Worm (Caenorhabditis elegans): Measurements from ENCODE around the gene F32D8.1.

DNA sequence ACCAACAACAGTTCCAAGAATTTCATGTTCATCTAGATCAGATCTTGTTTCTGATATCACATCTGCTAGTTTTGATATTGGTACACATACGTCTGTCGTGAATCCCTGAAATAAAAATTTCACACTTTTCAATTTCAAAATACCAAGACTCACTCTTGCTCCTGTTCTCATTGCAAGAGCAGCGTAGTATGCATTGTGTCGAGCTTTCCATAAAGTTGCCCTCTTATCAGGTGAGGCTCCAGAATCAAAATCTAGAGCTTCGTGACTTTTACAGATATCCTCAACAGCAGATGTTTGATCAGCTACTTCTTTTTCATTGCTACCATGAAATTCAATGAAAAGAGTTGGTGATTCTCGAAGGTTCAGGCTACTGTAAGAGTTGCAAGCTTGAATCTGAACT lies 8.4 kb downstream of the F32D8.1 start, which contains the start of gene F32D8.11:
- no peak for TF ChIP-seq nhr-28 (tag; optimal IDR thresholded peaks at IDR 0.05)
- TF ChIP-seq pha-4 (tag; optimal IDR thresholded peaks at IDR 0.05), result no peak
- no peak for TF ChIP-seq elt-3 (tag; optimal IDR thresholded peaks at IDR 0.05)
- no peak for TF ChIP-seq unc-120 (tag; optimal IDR thresholded peaks at IDR 0.05; ENCODE audit: poor library complexity, severe bottlenecking)
- TF ChIP-seq ces-1 (GFP tag; optimal IDR thresholded peaks at IDR 0.05), result no peak
- no peak for TF ChIP-seq lsy-2 (tag; optimal IDR thresholded peaks at IDR 0.05)
- TF ChIP-seq lin-13 (tag; optimal IDR thresholded peaks at IDR 0.05), result no peak
- no peak for TF ChIP-seq tbx-8 (GFP tag; optimal IDR thresholded peaks at IDR 0.05)
- no peak for TF ChIP-seq snpc-4 (tag; optimal IDR thresholded peaks at IDR 0.05)
- no peak for TF ChIP-seq mab-5 (tag; optimal IDR thresholded peaks at IDR 0.05)
- no peak for TF ChIP-seq sem-2 (GFP tag; optimal IDR thresholded peaks at IDR 0.05)
- no peak for TF ChIP-seq lin-32 (GFP tag; optimal IDR thresholded peaks at IDR 0.05)
- TF ChIP-seq drap-1 (GFP tag; optimal IDR thresholded peaks at IDR 0.05), result no peak
- no peak for TF ChIP-seq nhr-12 (tag; optimal IDR thresholded peaks at IDR 0.05)
